Fruit fly (Drosophila melanogaster) whole organism, embryonic: ENCODE measurements around the gene CG6791.
A peak's percentile ranks its signal among the peaks of the same experiment; 100 is the strongest.

ENCODE experiments used
- Asciz ChIP-seq: fragments of 200-800 bp; sonication (Bioruptor generic); optimal IDR thresholded peaks from 2 replicates; lab custom pipeline; 2017; ENCODE audit warnings: missing biosample characterization, mild to moderate bottlenecking, missing genetic modification characterization, missing genetic modification reagents
- CG12219 ChIP-seq: fragments of 200-800 bp; sonication (Bioruptor generic); optimal IDR thresholded peaks from 3 replicates; lab custom pipeline; 2018; ENCODE audit warnings: missing biosample characterization, mild to moderate bottlenecking, missing genetic modification characterization
- CG14667 ChIP-seq: fragments of 200-800 bp; sonication (Bioruptor generic); IDR thresholded peaks from 2 replicates; pipeline ENCODE4 v1.3.6; 2022; ENCODE audit warnings: missing biosample characterization, missing genetic modification characterization
- CG2129 ChIP-seq: fragments of 200-800 bp; sonication (Bioruptor generic); IDR thresholded peaks from 2 replicates; pipeline ENCODE4 v1.3.6; 2022; ENCODE audit warnings: missing biosample characterization, missing genetic modification characterization; ENCODE audit not compliant: partially characterized antibody
- CG30431 ChIP-seq: fragments of 200-800 bp; sonication (Bioruptor generic); optimal IDR thresholded peaks from 2 replicates; lab custom pipeline; 2017; ENCODE audit warnings: missing biosample characterization, missing genetic modification characterization
- CG31224 ChIP-seq: fragments of 200-800 bp; sonication (Bioruptor generic); IDR thresholded peaks from 2 replicates; pipeline ENCODE4 v1.3.6; 2022; ENCODE audit warnings: missing biosample characterization, missing genetic modification characterization
- CG7271 ChIP-seq: fragments of 200-800 bp; sonication (Bioruptor generic); optimal IDR thresholded peaks from 2 replicates; lab custom pipeline; 2018; ENCODE audit warnings: missing biosample characterization, mild to moderate bottlenecking, missing genetic modification characterization, moderate library complexity
- Hr51 ChIP-seq, 2 experiments: fragments of 200-800 bp; sonication (Bioruptor generic); optimal IDR thresholded peaks; 2 replicates in 1 of 2; 3 replicates in 1 of 2; lab custom pipeline; 2016 to 2018; ENCODE audit warnings: missing biosample characterization in 2 of 2, missing genetic modification characterization in 2 of 2, mild to moderate bottlenecking in 1 of 2, moderate library complexity in 1 of 2
- Pdp1 ChIP-seq, 2 experiments: fragments of 200-800 bp; sonication (Bioruptor generic); optimal IDR thresholded peaks; 3 replicates each; lab custom pipeline; 2016; ENCODE audit warnings: missing biosample characterization in 2 of 2, missing genetic modification characterization in 2 of 2, mild to moderate bottlenecking in 1 of 2, moderate library complexity in 1 of 2
- pan ChIP-seq, 4 experiments: fragments of >200 bp in 3 of 4; fragments of 200-800 bp in 1 of 4; sonication (Bioruptor generic) in 1 of 4; optimal IDR thresholded peaks in 3 of 4; IDR thresholded peaks in 1 of 4; 2 replicates each; pipeline versions ENCODE4 v1.3.6 to Lab custom; 2017 to 2022; ENCODE audit warnings: missing biosample characterization in 2 of 4, missing genetic modification characterization in 2 of 4, mixed read lengths in 1 of 4

DNA sequence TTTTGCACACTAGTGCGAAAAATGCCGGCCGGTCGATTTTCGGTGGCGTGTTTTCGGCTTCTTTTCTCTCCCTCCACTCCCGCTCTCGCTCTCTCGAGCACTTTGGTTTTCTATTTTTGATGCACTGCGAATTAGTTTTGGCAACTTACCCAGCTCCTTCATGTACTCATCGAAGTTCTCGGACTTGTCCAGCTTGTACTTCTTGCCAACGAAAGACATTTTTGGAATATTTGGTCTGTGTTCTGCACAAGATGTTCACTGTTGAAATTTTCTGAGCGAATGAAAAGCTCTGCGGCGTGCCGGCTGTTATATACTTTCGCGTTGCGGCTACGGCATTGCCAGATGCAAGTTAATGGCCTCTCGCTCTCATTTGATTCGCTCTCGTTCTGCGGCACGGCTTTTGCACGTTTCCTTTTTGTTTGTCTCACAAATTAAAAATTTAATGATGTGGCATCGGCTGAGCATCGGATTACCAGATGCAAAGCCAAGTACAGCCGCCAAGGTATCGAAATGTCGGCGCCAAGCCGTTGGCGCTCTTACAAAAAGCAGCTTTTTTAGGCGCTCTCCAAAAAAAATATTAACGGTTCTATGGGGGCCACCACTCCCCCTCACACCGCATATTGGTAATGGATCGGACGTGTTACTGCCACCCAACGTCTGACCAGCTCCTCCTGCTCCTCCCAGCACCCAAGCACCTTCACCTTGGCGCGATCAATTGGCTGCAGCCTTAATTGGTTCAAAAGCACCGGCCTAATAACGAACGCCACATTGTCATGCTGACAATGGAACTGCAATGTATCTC, 23.0 kb downstream of the CG6791 start, which contains the start of the genes fabp and sea:
- no peak for TF ChIP-seq Hr51 (GFP tag; optimal IDR thresholded peaks at IDR 0.05; lab: Kevin White, UChicago)
- no peak for TF ChIP-seq Asciz (GFP tag; lab: Kevin White, UChicago)
- TF ChIP-seq CG31224, result no peak
- no peak for TF ChIP-seq CG2129 (GFP tag; lab: Robert Waterston, UW)
- TF ChIP-seq CG7271 (tag; lab: Kevin White, UChicago), result no peak
- TF ChIP-seq pan (optimal IDR thresholded peaks at IDR 0.05; lab: Kevin White, UChicago), result no peak
- no peak for TF ChIP-seq pan (GFP tag; optimal IDR thresholded peaks at IDR 0.05 in 1 of 2, IDR thresholded peaks at IDR 0.05 in 1 of 2)
- TF ChIP-seq CG30431, result no peak
- peak in 1 of 2 experiments; percentile 44 for TF ChIP-seq Pdp1 (GFP tag; optimal IDR thresholded peaks at IDR 0.05; lab: Kevin White, UChicago)
- no peak for TF ChIP-seq CG14667 (GFP tag; lab: Robert Waterston, UW)
- TF ChIP-seq CG12219 (GFP tag; lab: Kevin White, UChicago), result no peak
